Worm (Caenorhabditis elegans) whole organism, L4 larva: ENCODE results near the gene T27A10.5.
A peak's percentile ranks its signal among the peaks of the same experiment; 100 is the strongest.

Experiments used
- ZK337.2 ChIP-seq: fragments of 200-800 bp; sonication (Bioruptor generic); IDR thresholded peaks from 2 replicates; pipeline ENCODE4 v1.3.6; 2022; ENCODE audit warnings: missing genetic modification reagents, missing genetic modification characterization, missing compliant biosample characterization
- aha-1 ChIP-seq: fragments of 150-350 bp; peaks from one replicate; lab custom pipeline; 2014; ENCODE audit warnings: missing biosample characterization, missing genetic modification characterization
- daf-12 ChIP-seq: fragments of 150-350 bp; optimal IDR thresholded peaks from 2 replicates; lab custom pipeline; 2014; ENCODE audit warnings: missing biosample characterization, missing genetic modification reagents, missing genetic modification characterization
- daf-8 ChIP-seq: fragments of 200-800 bp; sonication (Bioruptor generic); IDR thresholded peaks from 2 replicates; pipeline ENCODE4 v1.3.6; 2022; ENCODE audit warnings: missing genetic modification characterization, missing compliant biosample characterization
- dmd-8 ChIP-seq: fragments of 200-800 bp; sonication (Bioruptor generic); IDR thresholded peaks from 2 replicates; pipeline ENCODE4 v1.3.6; 2022; ENCODE audit warnings: missing genetic modification characterization, missing compliant biosample characterization
- duxl-1 ChIP-seq: sonication (generic microtip); optimal IDR thresholded peaks from 2 replicates; lab custom pipeline; 2016; ENCODE audit warnings: mild to moderate bottlenecking, missing genetic modification characterization, moderate library complexity, missing compliant biosample characterization; ENCODE audit not compliant: poor library complexity
- hlh-11 ChIP-seq: fragments of 200-800 bp; sonication (Bioruptor generic); optimal IDR thresholded peaks from 2 replicates; lab custom pipeline; 2018; ENCODE audit warnings: mild to moderate bottlenecking, missing genetic modification characterization, missing compliant biosample characterization
- nhr-10 ChIP-seq: fragments of 150-350 bp; optimal IDR thresholded peaks from 2 replicates; lab custom pipeline; 2014; ENCODE audit warnings: missing biosample characterization, missing genetic modification characterization
- unc-62 ChIP-seq, 3 experiments: fragments of 150-350 bp in 1 of 3; sonication (generic microtip); optimal IDR thresholded peaks in 2 of 3; peaks in 1 of 3; 1 replicate in 1 of 3; 2 replicates in 2 of 3; lab custom pipeline; 2014 to 2017; ENCODE audit warnings: missing biosample characterization in 3 of 3, missing genetic modification characterization in 3 of 3, missing genetic modification reagents in 3 of 3, missing genotype in 1 of 3

T27A10.5 gene

ce11 chrX:3526712-3527111 lies 46.7 kb downstream of the T27A10.5 start:
- no peak for TF ChIP-seq nhr-10 (tag; lab: Kevin White, UChicago)
- TF ChIP-seq aha-1 (tag; lab: Kevin White, UChicago): peak; percentile 72
- no peak for TF ChIP-seq ZK337.2
- TF ChIP-seq duxl-1 (tag; lab: Kevin White, UChicago): no peak
- TF ChIP-seq daf-12: no peak
- TF ChIP-seq hlh-11 (tag; lab: Kevin White, UChicago): no peak
- TF ChIP-seq daf-8: no peak
- no peak for TF ChIP-seq dmd-8 (GFP tag; lab: Robert Waterston, UW)
- TF ChIP-seq unc-62 (GFP tag; optimal IDR thresholded peaks at IDR 0.05 in 1 of 2; lab: Kevin White, UChicago): peak in 1 of 2 experiments; percentile 91
- no peak for TF ChIP-seq unc-62 (tag; optimal IDR thresholded peaks at IDR 0.05; lab: Kevin White, UChicago)
